Worm (Caenorhabditis elegans) whole organism, L1 larva: ENCODE results near the gene srh-194.

ENCODE experiments used
- lin-35 ChIP-seq, 2 experiments: fragments of 150-350 bp; optimal IDR thresholded peaks; 2 replicates each; lab custom pipeline; 2014; ENCODE audit warnings: missing biosample characterization in 2 of 2, missing genetic modification characterization in 2 of 2, missing genetic modification reagents in 2 of 2
- nhr-28 ChIP-seq: fragments of 150-350 bp; optimal IDR thresholded peaks from 2 replicates; lab custom pipeline; 2014; ENCODE audit warnings: missing biosample characterization, missing genetic modification characterization
- skn-1 ChIP-seq: fragments of 150-350 bp; optimal IDR thresholded peaks from 2 replicates; lab custom pipeline; 2014; ENCODE audit warnings: missing biosample characterization, missing genetic modification characterization

ce11 chrV:4315057-4315456 is 21.7 kb upstream of the srh-194 start, which contains the start of gene srh-192:
- TF ChIP-seq skn-1, result no peak
- TF ChIP-seq lin-35 (GFP tag; optimal IDR thresholded peaks at IDR 0.05; lab: Kevin White, UChicago), result no peak
- TF ChIP-seq nhr-28, result no peak
